Fruit fly (Drosophila melanogaster) whole organism, adult: ENCODE data around the gene yata.

ENCODE experiments used
- CG11617 ChIP-seq: fragments of 200-800 bp; sonication (Bioruptor generic); optimal IDR thresholded peaks from 2 replicates; lab custom pipeline; 2017; ENCODE audit warnings: mild to moderate bottlenecking, missing biosample characterization, missing genetic modification reagents, missing genetic modification characterization
- CG12768 ChIP-seq: fragments of 200-800 bp; sonication (Bioruptor generic); optimal IDR thresholded peaks from 2 replicates; lab custom pipeline; 2017; ENCODE audit warnings: missing biosample characterization, missing genetic modification characterization, mild to moderate bottlenecking, moderate library complexity, missing genetic modification reagents
- CG14711 ChIP-seq: fragments of 200-800 bp; sonication (Bioruptor generic); optimal IDR thresholded peaks from 2 replicates; lab custom pipeline; 2018; ENCODE audit warnings: missing biosample characterization, mild to moderate bottlenecking, missing genetic modification characterization, moderate library complexity
- CG1620 ChIP-seq: fragments of 200-800 bp; sonication (Bioruptor generic); optimal IDR thresholded peaks from 2 replicates; lab custom pipeline; 2016; ENCODE audit warnings: missing biosample characterization, missing genetic modification characterization
- CG33017 ChIP-seq: fragments of 200-800 bp; sonication (Bioruptor generic); optimal IDR thresholded peaks from 2 replicates; lab custom pipeline; 2018; ENCODE audit warnings: missing biosample characterization, mild to moderate bottlenecking, missing genetic modification characterization, moderate library complexity
- CG5204 ChIP-seq: fragments of 200-800 bp; sonication (Bioruptor generic); optimal IDR thresholded peaks from 2 replicates; lab custom pipeline; 2016; ENCODE audit warnings: missing biosample characterization, missing genetic modification characterization
- CG7045 ChIP-seq: fragments of 200-800 bp; sonication (Bioruptor generic); optimal IDR thresholded peaks from 2 replicates; lab custom pipeline; 2017; ENCODE audit warnings: missing biosample characterization, mild to moderate bottlenecking, missing genetic modification characterization
- CG7101 ChIP-seq: fragments of 200-800 bp; sonication (Bioruptor generic); optimal IDR thresholded peaks from 2 replicates; lab custom pipeline; 2018; ENCODE audit warnings: missing biosample characterization, mild to moderate bottlenecking, missing genetic modification characterization, moderate library complexity
- Clk ChIP-seq: fragments of 200-800 bp; sonication (Bioruptor generic); optimal IDR thresholded peaks from 2 replicates; lab custom pipeline; 2017; ENCODE audit warnings: missing biosample characterization, missing genetic modification characterization
- Crg-1 ChIP-seq: fragments of 200-800 bp; sonication (Bioruptor generic); optimal IDR thresholded peaks from 2 replicates; lab custom pipeline; 2016; ENCODE audit warnings: missing biosample characterization, missing genetic modification characterization
- Hr96 ChIP-seq: fragments of 200-800 bp; sonication (Bioruptor generic); optimal IDR thresholded peaks from 2 replicates; lab custom pipeline; 2016; ENCODE audit warnings: missing biosample characterization, missing genetic modification characterization
- Mnt ChIP-seq: fragments of 200-800 bp; sonication (Bioruptor generic); optimal IDR thresholded peaks from 2 replicates; lab custom pipeline; 2016; ENCODE audit warnings: missing biosample characterization, mild to moderate bottlenecking, missing genetic modification characterization
- bab1 ChIP-seq: fragments of 200-800 bp; sonication (Bioruptor generic); optimal IDR thresholded peaks from 3 replicates; lab custom pipeline; 2019; ENCODE audit warnings: missing biosample characterization, mild to moderate bottlenecking, missing genetic modification characterization, moderate library complexity
- cic ChIP-seq: fragments of 200-800 bp; sonication (Bioruptor generic); optimal IDR thresholded peaks from 2 replicates; lab custom pipeline; 2017; ENCODE audit warnings: missing biosample characterization, mild to moderate bottlenecking, missing genetic modification characterization, moderate library complexity
- cnc ChIP-seq, 2 experiments: fragments of >200 bp; optimal IDR thresholded peaks; 2 replicates each; lab custom pipeline; 2017
- kay ChIP-seq: fragments of 200-800 bp; sonication (Bioruptor generic); peaks from one replicate; lab custom pipeline; 2016; ENCODE audit warnings: missing biosample characterization, missing genetic modification characterization, borderline replicate concordance
- ovo ChIP-seq: fragments of 200-800 bp; sonication (Bioruptor generic); optimal IDR thresholded peaks from 2 replicates; lab custom pipeline; 2016; ENCODE audit warnings: missing biosample characterization, missing genetic modification characterization
- pad ChIP-seq: fragments of 200-800 bp; sonication (Bioruptor generic); optimal IDR thresholded peaks from 3 replicates; lab custom pipeline; 2017; ENCODE audit warnings: missing biosample characterization, missing genetic modification characterization, mild to moderate bottlenecking, moderate library complexity, missing genetic modification reagents
- tj ChIP-seq: fragments of 200-800 bp; sonication (Bioruptor generic); optimal IDR thresholded peaks from 3 replicates; lab custom pipeline; 2017; ENCODE audit warnings: missing biosample characterization, mild to moderate bottlenecking, missing genetic modification characterization, moderate library complexity
- toe ChIP-seq: fragments of 200-800 bp; sonication (Bioruptor generic); optimal IDR thresholded peaks from 2 replicates; lab custom pipeline; 2016; ENCODE audit warnings: missing biosample characterization, missing genetic modification characterization

yata gene

dm6 chr3R:29708322-29708721 is 40.7 kb upstream of the yata start:
- no peak for TF ChIP-seq CG1620 (GFP tag; lab: Kevin White, UChicago)
- no peak for TF ChIP-seq CG11617 (GFP tag; lab: Kevin White, UChicago)
- TF ChIP-seq Hr96 = no peak
- TF ChIP-seq CG5204 = no peak
- no peak for TF ChIP-seq cic
- TF ChIP-seq Clk (GFP tag; lab: Kevin White, UChicago) = no peak
- no peak for TF ChIP-seq CG14711
- TF ChIP-seq toe (GFP tag; lab: Kevin White, UChicago) = no peak
- no peak for TF ChIP-seq bab1 (GFP tag; lab: Kevin White, UChicago)
- no peak for TF ChIP-seq cnc (optimal IDR thresholded peaks at IDR 0.05; lab: Kevin White, UChicago)
- no peak for TF ChIP-seq Mnt (GFP tag; lab: Kevin White, UChicago)
- TF ChIP-seq tj = no peak

dm6 chr3R:29711434-29711833 is 37.6 kb upstream of the yata start:
- TF ChIP-seq Crg-1 (GFP tag; lab: Kevin White, UChicago) = no peak
- TF ChIP-seq CG14711 = no peak
- no peak for TF ChIP-seq CG7101 (tag; lab: Kevin White, UChicago)
- TF ChIP-seq CG7045 (GFP tag; lab: Kevin White, UChicago) = no peak
- TF ChIP-seq CG12768 (GFP tag; lab: Kevin White, UChicago) = no peak
- TF ChIP-seq tj = no peak
- TF ChIP-seq Mnt (GFP tag; lab: Kevin White, UChicago) = no peak

- TF ChIP-seq ovo (no peak), Mnt (GFP tag; lab: Kevin White, UChicago) (no peak), CG7045 (GFP tag; lab: Kevin White, UChicago) (no peak), cnc (optimal IDR thresholded peaks at IDR 0.05; lab: Kevin White, UChicago) (no peak), Clk (GFP tag; lab: Kevin White, UChicago) (no peak), pad (no peak), CG12768 (GFP tag; lab: Kevin White, UChicago) (no peak), CG14711 (no peak), toe (GFP tag; lab: Kevin White, UChicago) (no peak), CG7101 (tag; lab: Kevin White, UChicago) (no peak), kay (GFP tag; lab: Kevin White, UChicago) (no peak), Hr96 (no peak), tj (no peak), Crg-1 (GFP tag; lab: Kevin White, UChicago) (no peak), bab1 (GFP tag; lab: Kevin White, UChicago) (no peak), CG5204 (no peak), cic (no peak), CG1620 (GFP tag; lab: Kevin White, UChicago) (no peak), CG33017 (tag; lab: Kevin White, UChicago) (no peak)
Measured at dm6 chr3R:29714314-29714713, 34.7 kb upstream of the yata start, which contains the start of gene Obp99d. TSS of gene Obp99d (plus strand) at chr3R:29714505.

- no peak for TF ChIP-seq Clk (GFP tag; lab: Kevin White, UChicago)
- no peak for TF ChIP-seq pad
- TF ChIP-seq CG7101 (tag; lab: Kevin White, UChicago) = no peak
- no peak for TF ChIP-seq ovo
- TF ChIP-seq toe (GFP tag; lab: Kevin White, UChicago) = no peak
- TF ChIP-seq Mnt (GFP tag; lab: Kevin White, UChicago) = no peak
- TF ChIP-seq kay (GFP tag; lab: Kevin White, UChicago) = no peak
- TF ChIP-seq CG11617 (GFP tag; lab: Kevin White, UChicago) = no peak
- no peak for TF ChIP-seq cic
Measured at dm6 chr3R:29715277-29715676, 33.7 kb upstream of the yata start, which contains the start of gene Dup99B. TSS of gene Dup99B (minus strand) at chr3R:29715377.

dm6 chr3R:29716043-29716781 is 32.8 kb upstream of the yata start:
- no peak for TF ChIP-seq Crg-1 (GFP tag; lab: Kevin White, UChicago)
- no peak for TF ChIP-seq cic
- TF ChIP-seq Mnt (GFP tag; lab: Kevin White, UChicago) = no peak
- no peak for TF ChIP-seq Clk (GFP tag; lab: Kevin White, UChicago)
- TF ChIP-seq tj = no peak
- TF ChIP-seq CG1620 (GFP tag; lab: Kevin White, UChicago) = no peak
- no peak for TF ChIP-seq Hr96
- no peak for TF ChIP-seq toe (GFP tag; lab: Kevin White, UChicago)
- no peak for TF ChIP-seq CG33017 (tag; lab: Kevin White, UChicago)
- no peak for TF ChIP-seq bab1 (GFP tag; lab: Kevin White, UChicago)
- no peak for TF ChIP-seq CG5204
- TF ChIP-seq CG12768 (GFP tag; lab: Kevin White, UChicago) = no peak
- no peak for TF ChIP-seq CG11617 (GFP tag; lab: Kevin White, UChicago)
- TF ChIP-seq CG14711 = no peak
- no peak for TF ChIP-seq CG7045 (GFP tag; lab: Kevin White, UChicago)
- no peak for TF ChIP-seq kay (GFP tag; lab: Kevin White, UChicago)

- peak; percentile 38 for TF ChIP-seq toe (GFP tag; lab: Kevin White, UChicago)
- peak; percentile 26 for TF ChIP-seq tj
- TF ChIP-seq CG12768 (GFP tag; lab: Kevin White, UChicago) = no peak
- TF ChIP-seq cnc (optimal IDR thresholded peaks at IDR 0.05; lab: Kevin White, UChicago) = no peak
- peak; percentile 4 for TF ChIP-seq CG1620 (GFP tag; lab: Kevin White, UChicago)
- TF ChIP-seq CG33017 (tag; lab: Kevin White, UChicago) = no peak
- TF ChIP-seq CG7045 (GFP tag; lab: Kevin White, UChicago) = peak; percentile 5
- TF ChIP-seq cic = no peak
- no peak for TF ChIP-seq Mnt (GFP tag; lab: Kevin White, UChicago)
- TF ChIP-seq kay (GFP tag; lab: Kevin White, UChicago) = no peak
- peak; percentile 28 for TF ChIP-seq bab1 (GFP tag; lab: Kevin White, UChicago)
- no peak for TF ChIP-seq ovo
- TF ChIP-seq Crg-1 (GFP tag; lab: Kevin White, UChicago) = no peak
- TF ChIP-seq Hr96 = peak; percentile 51
- no peak for TF ChIP-seq CG7101 (tag; lab: Kevin White, UChicago)
- TF ChIP-seq Clk (GFP tag; lab: Kevin White, UChicago) = no peak
- TF ChIP-seq CG11617 (GFP tag; lab: Kevin White, UChicago) = no peak
- TF ChIP-seq CG14711 = no peak
- no peak for TF ChIP-seq pad
- peak; percentile 25 for TF ChIP-seq CG5204
Measured at dm6 chr3R:29716782-29717317, 32.2 kb upstream of the yata start, which contains the start of gene Obp99b. TSS of gene Obp99b (minus strand) at chr3R:29716896.
